Fruit fly (Drosophila melanogaster) whole organism: ENCODE results near the gene CG32572.

Experiments used
- CG8478 ChIP-seq: fragments of >200 bp; optimal IDR thresholded peaks from 2 replicates; lab custom pipeline; 2018; ENCODE audit warnings: inconsistent platforms
- Dll ChIP-seq: fragments of >200 bp; optimal IDR thresholded peaks from 2 replicates; lab custom pipeline; 2017
- EcR ChIP-seq, 2 experiments: fragments of >200 bp; optimal IDR thresholded peaks; 2 replicates each; lab custom pipeline; 2017; ENCODE audit warnings: missing biosample characterization in 2 of 2, missing genetic modification characterization in 2 of 2, missing genetic modification reagents in 2 of 2
- psq ChIP-seq: fragments of >200 bp; optimal IDR thresholded peaks from 2 replicates; lab custom pipeline; 2017
- usp ChIP-seq: fragments of >200 bp; optimal IDR thresholded peaks from 2 replicates; lab custom pipeline; 2017; ENCODE audit warnings: missing biosample characterization, missing genetic modification characterization, mixed read lengths

dm6 chrX:16774201-16775061 lies 53.4 kb downstream of the CG32572 start:
- TF ChIP-seq EcR (GFP tag; optimal IDR thresholded peaks at IDR 0.05; lab: Kevin White, UChicago): no peak
- TF ChIP-seq psq (lab: Kevin White, UChicago): no peak
- TF ChIP-seq usp (GFP tag; lab: Kevin White, UChicago): no peak
- TF ChIP-seq CG8478 (lab: Kevin White, UChicago): no peak
- no peak for TF ChIP-seq Dll (lab: Kevin White, UChicago)
